Worm (Caenorhabditis elegans) whole organism, L4 larva: ENCODE data around the gene rfip-1.

Experiments
- F26F4.8 ChIP-seq: fragments of 200-800 bp; sonication (Bioruptor generic); conservative IDR thresholded peaks from 2 replicates; pipeline ENCODE4 v1.3.6; 2022; ENCODE audit warnings: missing genetic modification characterization, missing compliant biosample characterization
- R02D3.7 ChIP-seq: fragments of 150-350 bp; sonication (generic microtip); optimal IDR thresholded peaks from 3 replicates; lab custom pipeline; 2014; ENCODE audit warnings: missing biosample characterization, missing genetic modification characterization
- Y105C5A.15 ChIP-seq: fragments of 200-800 bp; sonication (Bioruptor generic); IDR thresholded peaks from 2 replicates; pipeline ENCODE4 v1.3.6; 2022; ENCODE audit warnings: missing genetic modification characterization, missing compliant biosample characterization
- Y48G9A.11 ChIP-seq: fragments of 200-800 bp; sonication (Bioruptor generic); IDR thresholded peaks from 2 replicates; pipeline ENCODE4 v1.3.6; 2022; ENCODE audit warnings: missing genetic modification reagents, missing genetic modification characterization, missing compliant biosample characterization
- Y75B8A.6 ChIP-seq: fragments of 200-800 bp; sonication (Bioruptor generic); IDR thresholded peaks from 2 replicates; pipeline ENCODE4 v1.3.6; 2022; ENCODE audit warnings: missing genetic modification reagents, missing genetic modification characterization, missing compliant biosample characterization
- arid-1 ChIP-seq: fragments of 200-800 bp; sonication (Bioruptor generic); conservative IDR thresholded peaks from 2 replicates; pipeline ENCODE4 v1.3.6; 2022; ENCODE audit warnings: missing genetic modification reagents, missing genetic modification characterization, missing compliant biosample characterization
- attf-4 ChIP-seq: sonication (generic microtip); optimal IDR thresholded peaks from 3 replicates; lab custom pipeline; 2017; ENCODE audit warnings: missing biosample characterization, missing genetic modification characterization
- ceh-28 ChIP-seq: fragments of 150-350 bp; optimal IDR thresholded peaks from 2 replicates; lab custom pipeline; 2014; ENCODE audit warnings: missing biosample characterization, missing genetic modification reagents, missing genetic modification characterization
- ceh-32 ChIP-seq: sonication (generic microtip); optimal IDR thresholded peaks from 2 replicates; lab custom pipeline; 2016; ENCODE audit warnings: mild to moderate bottlenecking, missing genetic modification characterization, missing compliant biosample characterization; ENCODE audit not compliant: poor library complexity
- ceh-44 ChIP-seq: fragments of 200-800 bp; sonication (Bioruptor generic); IDR thresholded peaks from 2 replicates; pipeline ENCODE4 v1.3.6; 2022; ENCODE audit warnings: missing genetic modification reagents, missing genetic modification characterization, missing compliant biosample characterization
- ces-1 ChIP-seq: fragments of 150-350 bp; sonication (generic microtip); optimal IDR thresholded peaks from 4 replicates; lab custom pipeline; 2014; ENCODE audit warnings: missing biosample characterization, missing genetic modification reagents, missing genetic modification characterization
- cey-2 ChIP-seq: sonication (generic microtip); optimal IDR thresholded peaks from 3 replicates; lab custom pipeline; 2017; ENCODE audit warnings: missing genetic modification characterization, mild to moderate bottlenecking, missing compliant biosample characterization, antibody characterized with exemption, borderline replicate concordance; ENCODE audit not compliant: insufficient read depth
- ctbp-1 ChIP-seq: fragments of 200-800 bp; sonication (Bioruptor generic); IDR thresholded peaks from 2 replicates; pipeline ENCODE4 v1.3.6; 2022; ENCODE audit warnings: missing genetic modification reagents, missing genetic modification characterization, missing compliant biosample characterization
- daf-12 ChIP-seq: fragments of 150-350 bp; optimal IDR thresholded peaks from 2 replicates; lab custom pipeline; 2014; ENCODE audit warnings: missing biosample characterization, missing genetic modification reagents, missing genetic modification characterization
- daf-16 ChIP-seq, 3 experiments: sonication (generic microtip); optimal IDR thresholded peaks; 2 replicates each; lab custom pipeline; 2016 to 2017; ENCODE audit warnings: missing genetic modification characterization in 3 of 3, missing genetic modification reagents in 3 of 3, mild to moderate bottlenecking in 2 of 3, missing compliant biosample characterization in 2 of 3, missing biosample characterization in 1 of 3, moderate library complexity in 1 of 3
- dmd-8 ChIP-seq: fragments of 200-800 bp; sonication (Bioruptor generic); IDR thresholded peaks from 2 replicates; pipeline ENCODE4 v1.3.6; 2022; ENCODE audit warnings: missing genetic modification characterization, missing compliant biosample characterization
- dmd-9 ChIP-seq: fragments of 200-800 bp; sonication (Bioruptor generic); IDR thresholded peaks from 2 replicates; pipeline ENCODE4 v1.3.6; 2022; ENCODE audit warnings: missing genetic modification reagents, missing genetic modification characterization, missing compliant biosample characterization
- dpl-1 ChIP-seq: fragments of 150-350 bp; optimal IDR thresholded peaks from 2 replicates; lab custom pipeline; 2014; ENCODE audit warnings: missing biosample characterization, missing genetic modification reagents, missing genetic modification characterization
- egl-27 ChIP-seq: sonication (generic microtip); optimal IDR thresholded peaks from 3 replicates; lab custom pipeline; 2017; ENCODE audit warnings: missing biosample characterization, missing genetic modification reagents, missing genetic modification characterization
- egl-43 ChIP-seq: fragments of 200-800 bp; sonication (Bioruptor generic); IDR thresholded peaks from 2 replicates; pipeline ENCODE4 v1.3.6; 2022; ENCODE audit warnings: missing genetic modification reagents, missing genetic modification characterization, missing compliant biosample characterization
- hlh-30 ChIP-seq: sonication (generic microtip); optimal IDR thresholded peaks from 2 replicates; lab custom pipeline; 2017; ENCODE audit warnings: antibody characterized with exemption, mild to moderate bottlenecking, missing genetic modification characterization, missing compliant biosample characterization; ENCODE audit not compliant: insufficient read depth
- lin-1 ChIP-seq: fragments of 200-800 bp; sonication (Bioruptor generic); IDR thresholded peaks from 2 replicates; pipeline ENCODE4 v1.3.6; 2022; ENCODE audit warnings: missing genetic modification reagents, missing genetic modification characterization, missing compliant biosample characterization
- lin-38 ChIP-seq: fragments of 200-800 bp; sonication (Bioruptor generic); IDR thresholded peaks from 2 replicates; pipeline ENCODE4 v1.3.6; 2022; ENCODE audit warnings: missing genetic modification reagents, missing genetic modification characterization, missing compliant biosample characterization
- lin-39 ChIP-seq: fragments of 150-350 bp; optimal IDR thresholded peaks from 2 replicates; lab custom pipeline; 2014; ENCODE audit warnings: missing biosample characterization, missing genetic modification reagents, missing genetic modification characterization
- lsy-2 ChIP-seq, 2 experiments: fragments of 150-350 bp in 1 of 2; sonication (generic microtip) in 1 of 2; optimal IDR thresholded peaks; 2 replicates each; lab custom pipeline; 2014 to 2017; ENCODE audit warnings: missing biosample characterization in 2 of 2, missing genetic modification characterization in 2 of 2
- madf-9 ChIP-seq: fragments of 200-800 bp; sonication (Bioruptor generic); conservative IDR thresholded peaks from 2 replicates; pipeline ENCODE4 v1.3.6; 2022; ENCODE audit warnings: missing genetic modification reagents, missing genetic modification characterization, missing compliant biosample characterization
- mes-2 ChIP-seq: sonication (generic microtip); optimal IDR thresholded peaks from 2 replicates; lab custom pipeline; 2016; ENCODE audit warnings: missing genotype, mild to moderate bottlenecking, missing genetic modification characterization, missing compliant biosample characterization; ENCODE audit not compliant: poor library complexity, severe bottlenecking
- mxl-3 ChIP-seq: fragments of 200-800 bp; sonication (Bioruptor generic); optimal IDR thresholded peaks from 2 replicates; lab custom pipeline; 2018; ENCODE audit warnings: mild to moderate bottlenecking, missing genetic modification characterization, missing compliant biosample characterization
- nhr-10 ChIP-seq: fragments of 150-350 bp; optimal IDR thresholded peaks from 2 replicates; lab custom pipeline; 2014; ENCODE audit warnings: missing biosample characterization, missing genetic modification characterization
- nhr-11 ChIP-seq: fragments of 150-350 bp; optimal IDR thresholded peaks from 2 replicates; lab custom pipeline; 2014; ENCODE audit warnings: missing biosample characterization, missing genetic modification characterization
- nhr-111 ChIP-seq: fragments of 200-800 bp; sonication (Bioruptor generic); optimal IDR thresholded peaks from 2 replicates; lab custom pipeline; 2018; ENCODE audit warnings: mild to moderate bottlenecking, missing genetic modification characterization, missing compliant biosample characterization
- nhr-237 ChIP-seq: sonication (generic microtip); optimal IDR thresholded peaks from 2 replicates; lab custom pipeline; 2017; ENCODE audit warnings: missing biosample characterization, missing genetic modification characterization
- nhr-28 ChIP-seq: fragments of 150-350 bp; optimal IDR thresholded peaks from 2 replicates; lab custom pipeline; 2014; ENCODE audit warnings: missing biosample characterization, missing genetic modification characterization
- pha-4 ChIP-seq, 2 experiments: fragments of 150-350 bp in 1 of 2; fragments of 200-800 bp in 1 of 2; sonication (Bioruptor generic) in 1 of 2; IDR thresholded peaks in 1 of 2; optimal IDR thresholded peaks in 1 of 2; 2 replicates each; pipeline versions ENCODE4 v1.3.6 to Lab custom; 2014 to 2022; ENCODE audit warnings: missing genetic modification characterization in 2 of 2, missing genetic modification reagents in 2 of 2, missing biosample characterization in 1 of 2, missing compliant biosample characterization in 1 of 2
- rbr-2 ChIP-seq: sonication (generic microtip); optimal IDR thresholded peaks from 2 replicates; lab custom pipeline; 2016; ENCODE audit warnings: missing genotype, missing genetic modification characterization, missing compliant biosample characterization
- saeg-2 ChIP-seq: fragments of 200-800 bp; sonication (Bioruptor generic); IDR thresholded peaks from 2 replicates; pipeline ENCODE4 v1.3.6; 2022; ENCODE audit warnings: missing genetic modification reagents, missing genetic modification characterization, missing compliant biosample characterization
- sdz-12 ChIP-seq: fragments of 200-800 bp; sonication (Bioruptor generic); optimal IDR thresholded peaks from 2 replicates; lab custom pipeline; 2018; ENCODE audit warnings: mild to moderate bottlenecking, missing genetic modification characterization, missing compliant biosample characterization
- set-16 ChIP-seq: fragments of 200-800 bp; sonication (Bioruptor generic); IDR thresholded peaks from 2 replicates; pipeline ENCODE4 v1.3.6; 2022; ENCODE audit warnings: missing genetic modification reagents, missing genetic modification characterization, missing compliant biosample characterization
- skn-1 ChIP-seq: fragments of 150-350 bp; optimal IDR thresholded peaks from 2 replicates; lab custom pipeline; 2014; ENCODE audit warnings: missing biosample characterization, missing genetic modification characterization
- spr-3 ChIP-seq: fragments of 200-800 bp; sonication (Bioruptor generic); optimal IDR thresholded peaks from 2 replicates; lab custom pipeline; 2018; ENCODE audit warnings: mild to moderate bottlenecking, missing genetic modification characterization, missing compliant biosample characterization
- tag-97 ChIP-seq: fragments of 200-800 bp; sonication (Bioruptor generic); IDR thresholded peaks from 2 replicates; pipeline ENCODE4 v1.3.6; 2022; ENCODE audit warnings: missing genetic modification characterization, missing compliant biosample characterization
- unc-39 ChIP-seq: sonication (generic microtip); optimal IDR thresholded peaks from 2 replicates; lab custom pipeline; 2017; ENCODE audit warnings: missing biosample characterization, missing genetic modification characterization
- unc-62 ChIP-seq, 3 experiments: fragments of 150-350 bp in 1 of 3; sonication (generic microtip); optimal IDR thresholded peaks in 2 of 3; peaks in 1 of 3; 1 replicate in 1 of 3; 2 replicates in 2 of 3; lab custom pipeline; 2014 to 2017; ENCODE audit warnings: missing biosample characterization in 3 of 3, missing genetic modification characterization in 3 of 3, missing genetic modification reagents in 3 of 3, missing genotype in 1 of 3
- zag-1 ChIP-seq: fragments of 150-350 bp; optimal IDR thresholded peaks from 2 replicates; lab custom pipeline; 2014; ENCODE audit warnings: missing biosample characterization, missing genetic modification characterization
- zfp-3 ChIP-seq: fragments of 200-800 bp; sonication (Bioruptor generic); conservative IDR thresholded peaks from 2 replicates; pipeline ENCODE4 v1.3.6; 2022; ENCODE audit warnings: missing genetic modification reagents, missing genetic modification characterization, missing compliant biosample characterization
- zip-11 ChIP-seq: fragments of 200-800 bp; sonication (Bioruptor generic); IDR thresholded peaks from 2 replicates; pipeline ENCODE4 v1.3.6; 2022; ENCODE audit warnings: missing genetic modification characterization, missing compliant biosample characterization

The rfip-1 gene

ce11 chrII:5911274-5911673 lies 26.9 kb downstream of the rfip-1 start, which contains the start of gene cgt-3:
cgt-3 (plus strand) TSS chrII:5911324.
- TF ChIP-seq zfp-3 (GFP tag; lab: Robert Waterston, UW) (no peak), zag-1 (tag; lab: Kevin White, UChicago) (no peak), daf-16 (GFP tag; optimal IDR thresholded peaks at IDR 0.05; lab: Kevin White, UChicago) (no peak), daf-16 (tag; optimal IDR thresholded peaks at IDR 0.05; lab: Kevin White, UChicago) (peak; percentile 84), dmd-9 (GFP tag; lab: Robert Waterston, UW) (no peak), R02D3.7 (tag; lab: Kevin White, UChicago) (no peak), lsy-2 (tag; optimal IDR thresholded peaks at IDR 0.05; lab: Kevin White, UChicago) (peak in 1 of 2 experiments; percentile 12), tag-97 (no peak), nhr-28 (peak; percentile 80), egl-27 (tag; lab: Kevin White, UChicago) (no peak), nhr-11 (tag; lab: Kevin White, UChicago) (no peak), mxl-3 (GFP tag; lab: Kevin White, UChicago) (no peak), lin-39 (no peak), madf-9 (GFP tag; lab: Robert Waterston, UW) (no peak), rbr-2 (tag; lab: Kevin White, UChicago) (no peak), ctbp-1 (no peak), lin-1 (GFP tag; lab: Robert Waterston, UW) (no peak), Y75B8A.6 (GFP tag; lab: Robert Waterston, UW) (no peak), Y48G9A.11 (no peak), ceh-32 (tag; lab: Kevin White, UChicago) (no peak), hlh-30 (no peak), lin-38 (GFP tag; lab: Robert Waterston, UW) (peak; percentile 30; the same call in 1 of the 2 replicates), saeg-2 (GFP tag; lab: Robert Waterston, UW) (no peak), zip-11 (GFP tag; lab: Robert Waterston, UW) (no peak), sdz-12 (GFP tag; lab: Kevin White, UChicago) (no peak), set-16 (GFP tag; lab: Robert Waterston, UW) (no peak), ces-1 (no peak), mes-2 (no peak), pha-4 (GFP tag; IDR thresholded peaks at IDR 0.05; lab: Robert Waterston, UW) (no peak), pha-4 (tag; optimal IDR thresholded peaks at IDR 0.05; lab: Kevin White, UChicago) (peak; percentile 17)

ce11 chrII:5911939-5912523 lies 27.7 kb downstream of the rfip-1 start:
- TF ChIP-seq zip-11 (GFP tag; lab: Robert Waterston, UW) (no peak), nhr-237 (tag; lab: Kevin White, UChicago) (no peak), Y105C5A.15 (GFP tag; lab: Robert Waterston, UW) (no peak), sdz-12 (GFP tag; lab: Kevin White, UChicago) (no peak), Y48G9A.11 (no peak), cey-2 (tag; lab: Kevin White, UChicago) (no peak), ceh-32 (tag; lab: Kevin White, UChicago) (no peak), unc-62 (GFP tag; optimal IDR thresholded peaks at IDR 0.05 in 1 of 2; lab: Kevin White, UChicago) (peak in 1 of 2 experiments; percentile 86), unc-62 (tag; optimal IDR thresholded peaks at IDR 0.05; lab: Kevin White, UChicago) (no peak), nhr-10 (tag; lab: Kevin White, UChicago) (no peak), saeg-2 (GFP tag; lab: Robert Waterston, UW) (no peak), ceh-28 (tag; lab: Kevin White, UChicago) (no peak), rbr-2 (tag; lab: Kevin White, UChicago) (no peak), dmd-8 (no peak), F26F4.8 (GFP tag; lab: Robert Waterston, UW) (no peak), daf-12 (no peak), lin-39 (no peak), attf-4 (tag; lab: Kevin White, UChicago) (no peak), egl-43 (GFP tag; lab: Robert Waterston, UW) (no peak), pha-4 (GFP tag; IDR thresholded peaks at IDR 0.05; lab: Robert Waterston, UW) (no peak), pha-4 (tag; optimal IDR thresholded peaks at IDR 0.05; lab: Kevin White, UChicago) (no peak), R02D3.7 (tag; lab: Kevin White, UChicago) (no peak), nhr-28 (peak; percentile 93), arid-1 (GFP tag; lab: Robert Waterston, UW) (no peak), skn-1 (no peak), ceh-44 (GFP tag; lab: Robert Waterston, UW) (no peak), nhr-111 (GFP tag; lab: Kevin White, UChicago) (no peak), nhr-11 (tag; lab: Kevin White, UChicago) (no peak), spr-3 (GFP tag; lab: Kevin White, UChicago) (no peak), unc-39 (tag; lab: Kevin White, UChicago) (no peak), dpl-1 (no peak)
